Worm (Caenorhabditis elegans) whole organism, early embryonic: ENCODE results near the gene T05C12.15.

Experiments used
- hmg-4 ChIP-seq: fragments of 200-800 bp; sonication (Bioruptor generic); optimal IDR thresholded peaks from 2 replicates; lab custom pipeline; 2018; ENCODE audit warnings: mild to moderate bottlenecking, missing genetic modification characterization, missing compliant biosample characterization
- scrt-1 ChIP-seq: fragments of 200-800 bp; sonication (Bioruptor generic); IDR thresholded peaks from 2 replicates; pipeline ENCODE4 v1.3.6; 2022; ENCODE audit warnings: missing genetic modification characterization, missing compliant biosample characterization

DNA sequence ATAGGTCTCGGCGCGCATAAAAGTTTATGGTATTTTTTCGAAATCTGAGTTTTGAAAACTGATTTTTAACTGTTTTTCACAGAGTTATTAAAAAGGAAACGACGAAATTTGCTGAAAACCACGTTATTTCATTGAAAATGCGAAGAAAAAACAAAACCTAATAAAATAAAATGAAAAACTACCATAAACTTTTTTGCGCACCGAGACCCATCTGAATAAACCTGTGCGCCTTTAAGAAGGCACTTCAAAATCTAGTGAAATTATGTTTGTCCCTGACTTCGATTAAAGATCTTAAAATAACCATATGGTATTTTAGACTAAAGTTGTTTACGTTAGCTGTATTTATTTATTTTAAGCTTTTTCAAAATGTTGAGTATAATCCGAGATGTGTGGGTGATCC is 41.6 kb upstream of the T05C12.15 start:
- TF ChIP-seq hmg-4 (GFP tag; lab: Kevin White, UChicago) (no peak), scrt-1 (GFP tag; lab: Robert Waterston, UW) (no peak)
